Worm (Caenorhabditis elegans) whole organism, L2 larva: ENCODE data around the gene rnf-113.

Experiments
- C34F6.9 ChIP-seq: fragments of 150-350 bp; optimal IDR thresholded peaks from 2 replicates; lab custom pipeline; 2014; ENCODE audit warnings: missing biosample characterization, missing genetic modification characterization
- F13H6.1 ChIP-seq: sonication (generic microtip); optimal IDR thresholded peaks from 2 replicates; lab custom pipeline; 2016; ENCODE audit warnings: missing genetic modification characterization, missing compliant biosample characterization
- R02D3.7 ChIP-seq: fragments of 150-350 bp; optimal IDR thresholded peaks from 2 replicates; lab custom pipeline; 2014; ENCODE audit warnings: missing biosample characterization, missing genetic modification characterization
- Y55F3AM.14 ChIP-seq: fragments of 200-800 bp; sonication (Bioruptor generic); optimal IDR thresholded peaks from 2 replicates; lab custom pipeline; 2018; ENCODE audit warnings: mild to moderate bottlenecking, missing genetic modification characterization, missing compliant biosample characterization
- ZK546.5 ChIP-seq: sonication (generic microtip); optimal IDR thresholded peaks from 2 replicates; lab custom pipeline; 2017; ENCODE audit warnings: missing biosample characterization, missing genetic modification characterization
- alr-1 ChIP-seq: fragments of 150-350 bp; optimal IDR thresholded peaks from 2 replicates; lab custom pipeline; 2014; ENCODE audit warnings: missing biosample characterization, missing genetic modification characterization
- aly-2 ChIP-seq: fragments of 150-350 bp; optimal IDR thresholded peaks from 2 replicates; lab custom pipeline; 2014; ENCODE audit warnings: missing biosample characterization, missing genetic modification characterization
- ama-1 ChIP-seq: fragments of 150-350 bp; optimal IDR thresholded peaks from 2 replicates; lab custom pipeline; 2018; ENCODE audit warnings: inconsistent platforms
- blmp-1 ChIP-seq: sonication (generic microtip); optimal IDR thresholded peaks from 2 replicates; lab custom pipeline; 2017; ENCODE audit warnings: missing genetic modification characterization, mild to moderate bottlenecking, missing compliant biosample characterization, antibody characterized with exemption, moderate library complexity; ENCODE audit not compliant: insufficient read depth
- ceh-16 ChIP-seq: fragments of 150-350 bp; optimal IDR thresholded peaks from 2 replicates; lab custom pipeline; 2014; ENCODE audit warnings: missing biosample characterization, missing genetic modification characterization
- ceh-82 ChIP-seq: fragments of 150-350 bp; optimal IDR thresholded peaks from 2 replicates; lab custom pipeline; 2014; ENCODE audit warnings: missing biosample characterization, missing genetic modification characterization
- crh-2 ChIP-seq: sonication (generic microtip); optimal IDR thresholded peaks from 2 replicates; lab custom pipeline; 2017; ENCODE audit warnings: missing biosample characterization, missing genetic modification characterization
- dmd-4 ChIP-seq: sonication (generic microtip); optimal IDR thresholded peaks from 2 replicates; lab custom pipeline; 2017; ENCODE audit warnings: missing biosample characterization, missing genetic modification characterization
- egl-27 ChIP-seq: sonication (generic microtip); optimal IDR thresholded peaks from 3 replicates; lab custom pipeline; 2017; ENCODE audit warnings: missing biosample characterization, missing genetic modification reagents, missing genetic modification characterization
- elt-1 ChIP-seq: fragments of 150-350 bp; optimal IDR thresholded peaks from 2 replicates; lab custom pipeline; 2014; ENCODE audit warnings: missing biosample characterization, missing genetic modification characterization
- elt-3 ChIP-seq: sonication (generic microtip); optimal IDR thresholded peaks from 2 replicates; lab custom pipeline; 2017; ENCODE audit warnings: missing biosample characterization, missing genetic modification characterization
- fos-1 ChIP-seq: fragments of 150-350 bp; optimal IDR thresholded peaks from 2 replicates; lab custom pipeline; 2014; ENCODE audit warnings: missing biosample characterization, missing genetic modification characterization
- gmeb-1 ChIP-seq: fragments of 150-350 bp; optimal IDR thresholded peaks from 2 replicates; lab custom pipeline; 2014; ENCODE audit warnings: missing biosample characterization, missing genetic modification characterization
- lin-11 ChIP-seq: fragments of 150-350 bp; sonication (generic microtip); optimal IDR thresholded peaks from 2 replicates; lab custom pipeline; 2014; ENCODE audit warnings: missing biosample characterization, missing genetic modification characterization, inconsistent platforms, mixed read lengths
- lin-13 ChIP-seq: fragments of 150-350 bp; optimal IDR thresholded peaks from 2 replicates; lab custom pipeline; 2014; ENCODE audit warnings: missing biosample characterization, missing genetic modification reagents, missing genetic modification characterization
- lin-39 ChIP-seq: fragments of 150-350 bp; optimal IDR thresholded peaks from 2 replicates; lab custom pipeline; 2014; ENCODE audit warnings: missing biosample characterization, missing genetic modification reagents, missing genetic modification characterization
- lsy-2 ChIP-seq, 2 experiments: fragments of 150-350 bp in 1 of 2; sonication (generic microtip) in 1 of 2; optimal IDR thresholded peaks; 2 replicates each; lab custom pipeline; 2014 to 2017; ENCODE audit warnings: missing biosample characterization in 2 of 2, missing genetic modification characterization in 2 of 2
- mab-5 ChIP-seq: fragments of 150-350 bp; optimal IDR thresholded peaks from 2 replicates; lab custom pipeline; 2014; ENCODE audit warnings: missing biosample characterization, missing genetic modification characterization
- mbf-1 ChIP-seq: sonication (generic microtip); optimal IDR thresholded peaks from 2 replicates; lab custom pipeline; 2017; ENCODE audit warnings: missing biosample characterization, missing genetic modification characterization
- mdl-1 ChIP-seq, 2 experiments: fragments of 150-350 bp in 1 of 2; sonication (generic microtip) in 1 of 2; optimal IDR thresholded peaks; 2 replicates each; lab custom pipeline; 2017; ENCODE audit warnings: missing biosample characterization in 2 of 2, missing genetic modification characterization in 2 of 2
- nhr-10 ChIP-seq: sonication (generic microtip); optimal IDR thresholded peaks from 2 replicates; lab custom pipeline; 2017; ENCODE audit warnings: missing biosample characterization, missing genetic modification characterization
- nhr-11 ChIP-seq: fragments of 150-350 bp; optimal IDR thresholded peaks from 2 replicates; lab custom pipeline; 2014; ENCODE audit warnings: missing biosample characterization, missing genetic modification characterization
- nhr-12 ChIP-seq: fragments of 150-350 bp; optimal IDR thresholded peaks from 2 replicates; lab custom pipeline; 2014; ENCODE audit warnings: missing biosample characterization, missing genetic modification characterization
- nhr-129 ChIP-seq: fragments of 150-350 bp; optimal IDR thresholded peaks from 2 replicates; lab custom pipeline; 2014; ENCODE audit warnings: missing biosample characterization, missing genetic modification characterization
- nhr-21 ChIP-seq: fragments of 150-350 bp; optimal IDR thresholded peaks from 2 replicates; lab custom pipeline; 2014; ENCODE audit warnings: missing biosample characterization, missing genetic modification characterization
- nhr-23 ChIP-seq: fragments of 150-350 bp; optimal IDR thresholded peaks from 2 replicates; lab custom pipeline; 2014; ENCODE audit warnings: missing biosample characterization, missing genetic modification reagents, missing genetic modification characterization
- nhr-237 ChIP-seq: fragments of 150-350 bp; optimal IDR thresholded peaks from 2 replicates; lab custom pipeline; 2014; ENCODE audit warnings: missing biosample characterization, missing genetic modification characterization
- nhr-25 ChIP-seq: fragments of 150-350 bp; sonication (generic microtip); optimal IDR thresholded peaks from 3 replicates; lab custom pipeline; 2014; ENCODE audit warnings: missing biosample characterization, missing genetic modification characterization
- nhr-6 ChIP-seq: fragments of 150-350 bp; optimal IDR thresholded peaks from 2 replicates; lab custom pipeline; 2014; ENCODE audit warnings: missing biosample characterization, missing genetic modification characterization
- nhr-77 ChIP-seq: fragments of 150-350 bp; optimal IDR thresholded peaks from 2 replicates; lab custom pipeline; 2014; ENCODE audit warnings: missing biosample characterization, missing genetic modification characterization
- peb-1 ChIP-seq: fragments of 150-350 bp; optimal IDR thresholded peaks from 2 replicates; lab custom pipeline; 2014; ENCODE audit warnings: missing biosample characterization, missing genetic modification characterization
- sem-4 ChIP-seq: fragments of 150-350 bp; optimal IDR thresholded peaks from 2 replicates; lab custom pipeline; 2014; ENCODE audit warnings: missing biosample characterization, missing genetic modification reagents, missing genetic modification characterization
- skn-1 ChIP-seq: sonication (generic microtip); optimal IDR thresholded peaks from 2 replicates; lab custom pipeline; 2017; ENCODE audit warnings: missing biosample characterization, missing genetic modification characterization
- sma-3 ChIP-seq: sonication (generic microtip); optimal IDR thresholded peaks from 2 replicates; lab custom pipeline; 2016; ENCODE audit warnings: missing genetic modification reagents, missing genetic modification characterization, missing compliant biosample characterization
- sma-9 ChIP-seq, 2 experiments: fragments of 150-350 bp in 1 of 2; sonication (generic microtip) in 1 of 2; optimal IDR thresholded peaks; 2 replicates each; lab custom pipeline; 2014 to 2016; ENCODE audit warnings: missing genetic modification characterization in 2 of 2, mild to moderate bottlenecking in 1 of 2, missing biosample characterization in 1 of 2, missing compliant biosample characterization in 1 of 2, missing genetic modification reagents in 1 of 2, moderate library complexity in 1 of 2
- snpc-4 ChIP-seq: fragments of 150-350 bp; optimal IDR thresholded peaks from 2 replicates; lab custom pipeline; 2014; ENCODE audit warnings: missing biosample characterization, missing genetic modification characterization
- unc-39 ChIP-seq: fragments of 150-350 bp; optimal IDR thresholded peaks from 2 replicates; lab custom pipeline; 2014; ENCODE audit warnings: missing biosample characterization, missing genetic modification characterization
- unc-55 ChIP-seq: fragments of 150-350 bp; sonication (generic microtip); optimal IDR thresholded peaks from 3 replicates; lab custom pipeline; 2014; ENCODE audit warnings: missing biosample characterization, missing genetic modification reagents, missing genetic modification characterization
- unc-62 ChIP-seq: fragments of 150-350 bp; optimal IDR thresholded peaks from 2 replicates; lab custom pipeline; 2014; ENCODE audit warnings: missing biosample characterization, missing genetic modification reagents, missing genetic modification characterization
- zag-1 ChIP-seq: fragments of 150-350 bp; optimal IDR thresholded peaks from 2 replicates; lab custom pipeline; 2014; ENCODE audit warnings: missing biosample characterization, missing genetic modification characterization
- ztf-1 ChIP-seq: fragments of 200-800 bp; sonication (Bioruptor generic); conservative IDR thresholded peaks from 2 replicates; pipeline ENCODE4 v1.3.6; 2022; ENCODE audit warnings: missing genetic modification characterization, missing compliant biosample characterization
- ztf-11 ChIP-seq: sonication (generic microtip); optimal IDR thresholded peaks from 2 replicates; lab custom pipeline; 2017; ENCODE audit warnings: missing biosample characterization, missing genetic modification characterization
- ztf-4 ChIP-seq: fragments of 150-350 bp; optimal IDR thresholded peaks from 2 replicates; lab custom pipeline; 2014; ENCODE audit warnings: missing biosample characterization, missing genetic modification characterization

Gene rnf-113

ce11 chrIII:10740518-10740917 lies 16.9 kb downstream of the rnf-113 start, which contains the start of gene K01G5.8:
TSS of gene K01G5.8 (minus strand) at chrIII:10740772.
- TF ChIP-seq elt-1 (tag; lab: Kevin White, UChicago) (no peak), blmp-1 (tag; lab: Kevin White, UChicago) (no peak), lin-39 (tag; lab: Kevin White, UChicago) (no peak), nhr-77 (no peak), nhr-237 (tag; lab: Kevin White, UChicago) (no peak), unc-55 (GFP tag; lab: Kevin White, UChicago) (no peak), ama-1 (lab: Kevin White, UChicago) (no peak), nhr-129 (no peak), gmeb-1 (no peak), C34F6.9 (tag; lab: Kevin White, UChicago) (no peak), egl-27 (tag; lab: Kevin White, UChicago) (no peak), unc-62 (GFP tag; lab: Kevin White, UChicago) (no peak), lin-13 (no peak), nhr-12 (tag; lab: Kevin White, UChicago) (no peak), nhr-23 (tag; lab: Kevin White, UChicago) (no peak), unc-39 (tag; lab: Kevin White, UChicago) (no peak), snpc-4 (tag; lab: Kevin White, UChicago) (no peak)

- TF ChIP-seq blmp-1 (tag; lab: Kevin White, UChicago) (no peak), mdl-1 (tag; optimal IDR thresholded peaks at IDR 0.05; lab: Kevin White, UChicago) (peak in 1 of 2 experiments; percentile 0), R02D3.7 (no peak), nhr-129 (peak; percentile 38), ceh-16 (tag; lab: Kevin White, UChicago) (no peak), sem-4 (no peak), sma-3 (GFP tag; lab: Kevin White, UChicago) (no peak), egl-27 (tag; lab: Kevin White, UChicago) (peak; percentile 3), crh-2 (tag; lab: Kevin White, UChicago) (peak; percentile 86), lin-39 (tag; lab: Kevin White, UChicago) (no peak), nhr-10 (tag; lab: Kevin White, UChicago) (no peak), gmeb-1 (no peak), dmd-4 (tag; lab: Kevin White, UChicago) (no peak), ztf-11 (tag; lab: Kevin White, UChicago) (no peak), Y55F3AM.14 (peak; percentile 8), ama-1 (lab: Kevin White, UChicago) (peak; percentile 54), unc-55 (GFP tag; lab: Kevin White, UChicago) (peak; percentile 64), nhr-237 (tag; lab: Kevin White, UChicago) (no peak), elt-1 (tag; lab: Kevin White, UChicago) (no peak), peb-1 (no peak), nhr-11 (tag; lab: Kevin White, UChicago) (no peak), snpc-4 (tag; lab: Kevin White, UChicago) (no peak), nhr-23 (tag; lab: Kevin White, UChicago) (no peak), lin-13 (peak; percentile 9), skn-1 (no peak), unc-39 (tag; lab: Kevin White, UChicago) (no peak), F13H6.1 (peak; percentile 50), nhr-21 (no peak), fos-1 (tag; lab: Kevin White, UChicago) (peak; percentile 25), unc-62 (GFP tag; lab: Kevin White, UChicago) (no peak), lsy-2 (tag; optimal IDR thresholded peaks at IDR 0.05; lab: Kevin White, UChicago) (peak; percentile 37 to 64), ztf-1 (GFP tag; lab: Robert Waterston, UW) (no peak), ZK546.5 (tag; lab: Kevin White, UChicago) (no peak), nhr-25 (peak; percentile 6), zag-1 (tag; lab: Kevin White, UChicago) (no peak), elt-3 (tag; lab: Kevin White, UChicago) (no peak), lin-11 (tag; lab: Kevin White, UChicago) (no peak), alr-1 (no peak), mab-5 (tag; lab: Kevin White, UChicago) (no peak), C34F6.9 (tag; lab: Kevin White, UChicago) (peak; percentile 82), ceh-82 (tag; lab: Kevin White, UChicago) (no peak), mbf-1 (no peak), nhr-6 (no peak), aly-2 (no peak), ztf-4 (tag; lab: Kevin White, UChicago) (no peak), nhr-12 (tag; lab: Kevin White, UChicago) (no peak), nhr-77 (no peak), sma-9 (GFP tag; optimal IDR thresholded peaks at IDR 0.05; lab: Kevin White, UChicago) (peak; percentile 20), sma-9 (tag; optimal IDR thresholded peaks at IDR 0.05; lab: Kevin White, UChicago) (no peak)
Measured at ce11 chrIII:10739902-10740301, 17.5 kb downstream of the rnf-113 start.
